Fruit fly (Drosophila melanogaster) whole organism, embryonic: Measurements from ENCODE around the gene Sec13.

Experiments
- C15 ChIP-seq: fragments of 200-800 bp; sonication (Bioruptor generic); IDR thresholded peaks from 3 replicates; pipeline ENCODE4 v1.3.6; 2022; ENCODE audit warnings: missing biosample characterization, missing genetic modification characterization
- CG10267 ChIP-seq: fragments of 200-800 bp; sonication (Bioruptor generic); optimal IDR thresholded peaks from 2 replicates; lab custom pipeline; 2018; ENCODE audit warnings: missing biosample characterization, mild to moderate bottlenecking, missing genetic modification characterization, moderate library complexity
- CG10543 ChIP-seq: fragments of 200-800 bp; sonication (Bioruptor generic); optimal IDR thresholded peaks from 3 replicates; lab custom pipeline; 2017; ENCODE audit warnings: missing biosample characterization, mild to moderate bottlenecking, missing genetic modification characterization, moderate library complexity
- CG12071 ChIP-seq: fragments of 200-800 bp; sonication (Bioruptor generic); optimal IDR thresholded peaks from 3 replicates; lab custom pipeline; 2018; ENCODE audit warnings: missing biosample characterization, mild to moderate bottlenecking, missing genetic modification characterization
- CG12219 ChIP-seq: fragments of 200-800 bp; sonication (Bioruptor generic); optimal IDR thresholded peaks from 3 replicates; lab custom pipeline; 2018; ENCODE audit warnings: missing biosample characterization, mild to moderate bottlenecking, missing genetic modification characterization
- CG12744 ChIP-seq: fragments of 200-800 bp; sonication (Bioruptor generic); optimal IDR thresholded peaks from 2 replicates; lab custom pipeline; 2016; ENCODE audit warnings: missing biosample characterization, missing genetic modification characterization
- CG15601 ChIP-seq: fragments of 200-800 bp; sonication (Bioruptor generic); optimal IDR thresholded peaks from 3 replicates; lab custom pipeline; 2019; ENCODE audit warnings: missing biosample characterization, mild to moderate bottlenecking, missing genetic modification characterization, moderate library complexity
- CG16779 ChIP-seq: fragments of 200-800 bp; sonication (Bioruptor generic); IDR thresholded peaks from 2 replicates; pipeline ENCODE4 v1.3.6; 2022; ENCODE audit warnings: missing biosample characterization, missing genetic modification characterization
- CG16863 ChIP-seq: fragments of 200-800 bp; sonication (Bioruptor generic); optimal IDR thresholded peaks from 3 replicates; lab custom pipeline; 2016; ENCODE audit warnings: missing biosample characterization, missing genetic modification characterization
- CG18262 ChIP-seq: fragments of 200-800 bp; optimal IDR thresholded peaks from 3 replicates; lab custom pipeline; 2019; ENCODE audit warnings: missing biosample characterization, mild to moderate bottlenecking, missing genetic modification characterization, moderate library complexity
- CG31365 ChIP-seq: fragments of 200-800 bp; sonication (Bioruptor generic); optimal IDR thresholded peaks from 2 replicates; lab custom pipeline; 2018; ENCODE audit warnings: missing biosample characterization, mild to moderate bottlenecking, missing genetic modification characterization
- CG3163 ChIP-seq: fragments of 200-800 bp; sonication (Bioruptor generic); optimal IDR thresholded peaks from 3 replicates; lab custom pipeline; 2016; ENCODE audit warnings: missing biosample characterization, missing genetic modification characterization
- CG3726 ChIP-seq: fragments of 200-800 bp; sonication (Bioruptor generic); IDR thresholded peaks from 3 replicates; pipeline ENCODE4, ENCODE4 v1.3.6; 2022; ENCODE audit warnings: missing biosample characterization, missing genetic modification characterization
- CG4854 ChIP-seq: fragments of 200-800 bp; sonication (Bioruptor generic); optimal IDR thresholded peaks from 2 replicates; lab custom pipeline; 2016; ENCODE audit warnings: missing biosample characterization, missing genetic modification characterization, inconsistent platforms
- CG6765 ChIP-seq: fragments of 200-800 bp; sonication (Bioruptor generic); optimal IDR thresholded peaks from 3 replicates; lab custom pipeline; 2017; ENCODE audit warnings: missing biosample characterization, mild to moderate bottlenecking, missing genetic modification characterization
- CG6854 ChIP-seq: fragments of 200-800 bp; sonication (Bioruptor generic); optimal IDR thresholded peaks from 3 replicates; lab custom pipeline; 2017; ENCODE audit warnings: missing biosample characterization, mild to moderate bottlenecking, missing genetic modification characterization
- CG8924 ChIP-seq: fragments of 200-800 bp; optimal IDR thresholded peaks from 3 replicates; lab custom pipeline; 2019; ENCODE audit warnings: missing biosample characterization, mild to moderate bottlenecking, missing genetic modification characterization, moderate library complexity
- CG9609 ChIP-seq: fragments of 200-800 bp; sonication (Bioruptor generic); optimal IDR thresholded peaks from 3 replicates; lab custom pipeline; 2016; ENCODE audit warnings: missing biosample characterization, missing genetic modification characterization
- CG9797 ChIP-seq: fragments of 200-800 bp; sonication (Bioruptor generic); optimal IDR thresholded peaks from 3 replicates; lab custom pipeline; 2018; ENCODE audit warnings: missing biosample characterization, mild to moderate bottlenecking, missing genetic modification characterization
- CoRest ChIP-seq: fragments of 200-800 bp; sonication (Bioruptor generic); optimal IDR thresholded peaks from 3 replicates; lab custom pipeline; 2018; ENCODE audit warnings: missing biosample characterization, mild to moderate bottlenecking, missing genetic modification characterization, moderate library complexity
- Dp ChIP-seq: fragments of 200-800 bp; sonication (Bioruptor generic); optimal IDR thresholded peaks from 2 replicates; lab custom pipeline; 2018; ENCODE audit warnings: missing biosample characterization, mild to moderate bottlenecking, missing genetic modification characterization, moderate library complexity
- Fer1 ChIP-seq: fragments of 200-800 bp; sonication (Bioruptor generic); optimal IDR thresholded peaks from 2 replicates; lab custom pipeline; 2017; ENCODE audit warnings: missing biosample characterization, mild to moderate bottlenecking, missing genetic modification characterization
- Hand ChIP-seq: fragments of 200-800 bp; sonication (Bioruptor generic); optimal IDR thresholded peaks from 2 replicates; lab custom pipeline; 2017; ENCODE audit warnings: mild to moderate bottlenecking, missing biosample characterization, missing genetic modification reagents, missing genetic modification characterization
- Lhr ChIP-seq: fragments of 200-800 bp; sonication (Bioruptor generic); optimal IDR thresholded peaks from 3 replicates; lab custom pipeline; 2017; ENCODE audit warnings: mild to moderate bottlenecking, missing biosample characterization, missing genetic modification reagents, missing genetic modification characterization
- Lim3 ChIP-seq: fragments of 200-800 bp; sonication (Bioruptor generic); IDR thresholded peaks from 2 replicates; pipeline ENCODE4 v1.3.6; 2022; ENCODE audit warnings: missing biosample characterization, missing genetic modification characterization
- Myb ChIP-seq: fragments of 200-800 bp; sonication (Bioruptor generic); optimal IDR thresholded peaks from 2 replicates; lab custom pipeline; 2016; ENCODE audit warnings: missing biosample characterization, missing genetic modification characterization
- NC2α ChIP-seq: fragments of 200-800 bp; sonication (Bioruptor generic); optimal IDR thresholded peaks from 2 replicates; lab custom pipeline; 2016; ENCODE audit warnings: missing biosample characterization, missing genetic modification characterization
- NfI ChIP-seq: fragments of 200-800 bp; sonication (Bioruptor generic); optimal IDR thresholded peaks from 3 replicates; lab custom pipeline; 2018; ENCODE audit warnings: missing biosample characterization, mild to moderate bottlenecking, missing genetic modification characterization, moderate library complexity
- Oli ChIP-seq: fragments of 200-800 bp; sonication (Bioruptor generic); optimal IDR thresholded peaks from 2 replicates; lab custom pipeline; 2018; ENCODE audit warnings: missing biosample characterization, mild to moderate bottlenecking, missing genetic modification characterization, moderate library complexity
- PHDP ChIP-seq: fragments of 200-800 bp; sonication (Bioruptor generic); optimal IDR thresholded peaks from 3 replicates; lab custom pipeline; 2018; ENCODE audit warnings: missing biosample characterization, mild to moderate bottlenecking, missing genetic modification characterization, moderate library complexity
- Spps ChIP-seq: fragments of 200-800 bp; sonication (Bioruptor generic); optimal IDR thresholded peaks from 2 replicates; lab custom pipeline; 2018; ENCODE audit warnings: missing biosample characterization, mild to moderate bottlenecking, missing genetic modification characterization
- Xbp1 ChIP-seq: fragments of 200-800 bp; sonication (Bioruptor generic); optimal IDR thresholded peaks from 3 replicates; lab custom pipeline; 2016; ENCODE audit warnings: missing biosample characterization, mild to moderate bottlenecking, missing genetic modification characterization
- ara ChIP-seq: fragments of 200-800 bp; sonication (Bioruptor generic); IDR thresholded peaks from 2 replicates; pipeline ENCODE4 v1.3.6; 2022; ENCODE audit warnings: missing biosample characterization, missing genetic modification characterization
- az2 ChIP-seq: fragments of 200-800 bp; sonication (Bioruptor generic); optimal IDR thresholded peaks from 3 replicates; lab custom pipeline; 2016; ENCODE audit warnings: missing biosample characterization, missing genetic modification characterization
- btn ChIP-seq: fragments of 200-800 bp; sonication (Bioruptor generic); optimal IDR thresholded peaks from 2 replicates; lab custom pipeline; 2016; ENCODE audit warnings: missing biosample characterization, missing genetic modification characterization
- cas ChIP-seq: fragments of 200-800 bp; sonication (Bioruptor generic); IDR thresholded peaks from 2 replicates; pipeline ENCODE4 v1.3.6; 2022; ENCODE audit warnings: missing biosample characterization, missing genetic modification characterization
- crp ChIP-seq, 2 experiments: fragments of 200-800 bp; sonication (Bioruptor generic); optimal IDR thresholded peaks; 2 replicates in 1 of 2; 3 replicates in 1 of 2; lab custom pipeline; 2017; ENCODE audit warnings: missing biosample characterization in 2 of 2, missing genetic modification characterization in 2 of 2, mild to moderate bottlenecking in 1 of 2, moderate library complexity in 1 of 2
- fd64A ChIP-seq: fragments of 200-800 bp; sonication (Bioruptor generic); optimal IDR thresholded peaks from 3 replicates; lab custom pipeline; 2018; ENCODE audit warnings: missing biosample characterization, mild to moderate bottlenecking, missing genetic modification characterization
- hth ChIP-seq: fragments of >200 bp; optimal IDR thresholded peaks from 2 replicates; lab custom pipeline; 2017; ENCODE audit warnings: inconsistent platforms
- inv ChIP-seq: fragments of 200-800 bp; sonication (Bioruptor generic); IDR thresholded peaks from 2 replicates; pipeline ENCODE4 v1.3.6; 2022; ENCODE audit warnings: missing biosample characterization, missing genetic modification characterization; ENCODE audit not compliant: partially characterized antibody
- jing ChIP-seq: fragments of 200-800 bp; sonication (Bioruptor generic); optimal IDR thresholded peaks from 2 replicates; lab custom pipeline; 2018; ENCODE audit warnings: missing biosample characterization, mild to moderate bottlenecking, missing genetic modification characterization
- klu ChIP-seq: fragments of 200-800 bp; sonication (Bioruptor generic); IDR thresholded peaks from 2 replicates; pipeline ENCODE4 v1.3.6; 2022; ENCODE audit warnings: missing biosample characterization, missing genetic modification characterization
- luna ChIP-seq: fragments of 200-800 bp; sonication (Bioruptor generic); optimal IDR thresholded peaks from 2 replicates; lab custom pipeline; 2016; ENCODE audit warnings: missing biosample characterization, missing genetic modification characterization
- p53 ChIP-seq: fragments of 200-800 bp; sonication (Bioruptor generic); optimal IDR thresholded peaks from 2 replicates; lab custom pipeline; 2016; ENCODE audit warnings: missing biosample characterization, missing genetic modification characterization
- pb ChIP-seq: fragments of 200-800 bp; sonication (Bioruptor generic); optimal IDR thresholded peaks from 3 replicates; lab custom pipeline; 2016; ENCODE audit warnings: missing biosample characterization, missing genetic modification characterization
- psq ChIP-seq: fragments of 200-800 bp; sonication (Bioruptor generic); optimal IDR thresholded peaks from 2 replicates; lab custom pipeline; 2017; ENCODE audit warnings: missing biosample characterization, missing genetic modification characterization
- pzg ChIP-seq: fragments of 200-800 bp; sonication (Bioruptor generic); optimal IDR thresholded peaks from 3 replicates; lab custom pipeline; 2018; ENCODE audit warnings: missing biosample characterization, mild to moderate bottlenecking, missing genetic modification characterization, moderate library complexity
- row ChIP-seq: fragments of 200-800 bp; sonication (Bioruptor generic); IDR thresholded peaks from 3 replicates; pipeline ENCODE4 v1.3.6; 2022; ENCODE audit warnings: missing biosample characterization, missing genetic modification characterization
- sc ChIP-seq, 3 experiments: fragments of >200 bp in 2 of 3; fragments of 200-800 bp in 1 of 3; sonication (Bioruptor generic) in 1 of 3; optimal IDR thresholded peaks; 2 replicates in 2 of 3; 3 replicates in 1 of 3; lab custom pipeline; 2017; ENCODE audit warnings: mild to moderate bottlenecking in 1 of 3, missing biosample characterization in 1 of 3, missing genetic modification characterization in 1 of 3, missing genetic modification reagents in 1 of 3
- tup ChIP-seq: fragments of 200-800 bp; sonication (Bioruptor generic); optimal IDR thresholded peaks from 2 replicates; lab custom pipeline; 2016; ENCODE audit warnings: missing biosample characterization, mild to moderate bottlenecking, missing genetic modification characterization, moderate library complexity
- zfh2 ChIP-seq: fragments of 200-800 bp; sonication (Bioruptor generic); optimal IDR thresholded peaks from 2 replicates; lab custom pipeline; 2016; ENCODE audit warnings: missing biosample characterization, missing genetic modification characterization

Sec13 gene

DNA sequence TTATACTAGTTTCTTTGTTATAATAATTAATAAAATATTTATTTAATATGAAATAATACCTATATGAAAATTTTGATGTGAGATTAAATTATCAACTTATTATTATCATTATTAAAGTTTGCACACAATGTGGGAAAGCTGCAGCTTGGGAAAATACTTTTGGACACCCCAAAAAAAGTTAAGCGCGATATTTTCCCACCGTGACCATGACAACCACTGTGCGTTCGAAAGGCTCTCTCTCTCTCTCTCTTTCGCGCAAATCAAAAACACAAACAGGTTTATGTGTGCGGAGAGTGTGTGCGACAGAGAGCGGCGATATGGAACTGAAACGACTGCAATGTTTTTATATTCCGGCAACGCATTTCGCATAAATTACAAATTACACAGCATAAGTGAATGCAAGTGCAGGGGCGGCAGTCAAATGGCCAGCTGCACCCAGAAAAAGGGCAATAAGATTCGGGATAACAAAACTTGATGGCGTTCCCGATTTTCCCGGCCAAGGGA lies 9.1 kb upstream of the Sec13 start (continued):
- TF ChIP-seq NfI (GFP tag; lab: Kevin White, UChicago) (peak; percentile 7), cas (no peak), Spps (tag; lab: Kevin White, UChicago) (peak; percentile 24), jing (GFP tag; lab: Kevin White, UChicago) (no peak), CG8924 (tag; lab: Kevin White, UChicago) (peak; percentile 71), psq (GFP tag; lab: Kevin White, UChicago) (no peak), az2 (GFP tag; lab: Kevin White, UChicago) (peak; percentile 40), Dp (no peak), ara (no peak), hth (no peak), CG3726 (no peak), PHDP (peak; percentile 53), sc (optimal IDR thresholded peaks at IDR 0.05; lab: Kevin White, UChicago) (no peak), sc (GFP tag; optimal IDR thresholded peaks at IDR 0.05; lab: Kevin White, UChicago) (peak; percentile 25), CG9797 (GFP tag; lab: Kevin White, UChicago) (no peak), p53 (GFP tag; lab: Kevin White, UChicago) (no peak), pb (GFP tag; lab: Kevin White, UChicago) (no peak), CG3163 (no peak), Myb (GFP tag; lab: Kevin White, UChicago) (no peak), Fer1 (GFP tag; lab: Kevin White, UChicago) (no peak), CG18262 (tag; lab: Kevin White, UChicago) (peak; percentile 84), fd64A (GFP tag; lab: Kevin White, UChicago) (no peak), CG6765 (GFP tag; lab: Kevin White, UChicago) (no peak), CG12219 (GFP tag; lab: Kevin White, UChicago) (no peak), tup (no peak), row (peak; percentile 53; the same call in 1 of the 3 replicates), Lhr (peak; percentile 6), C15 (no peak), CG12071 (GFP tag; lab: Kevin White, UChicago) (no peak), Oli (peak; percentile 57), CG9609 (GFP tag; lab: Kevin White, UChicago) (no peak), pzg (GFP tag; lab: Kevin White, UChicago) (no peak), CG16863 (GFP tag; lab: Kevin White, UChicago) (no peak), Hand (GFP tag; lab: Kevin White, UChicago) (no peak), CG16779 (no peak), Lim3 (GFP tag; lab: Robert Waterston, UW) (no peak), CG12744 (GFP tag; lab: Kevin White, UChicago) (no peak), CG10543 (GFP tag; lab: Kevin White, UChicago) (no peak), CoRest (tag; lab: Kevin White, UChicago) (peak; percentile 59), CG4854 (no peak), CG31365 (no peak), CG6854 (GFP tag; lab: Kevin White, UChicago) (no peak), zfh2 (GFP tag; lab: Kevin White, UChicago) (no peak), CG10267 (tag; lab: Kevin White, UChicago) (peak; percentile 51), NC2α (GFP tag; lab: Kevin White, UChicago) (no peak), inv (GFP tag; lab: Robert Waterston, UW) (no peak), luna (GFP tag; lab: Kevin White, UChicago) (no peak), btn (GFP tag; lab: Kevin White, UChicago) (no peak), crp (GFP tag; optimal IDR thresholded peaks at IDR 0.05; lab: Kevin White, UChicago) (no peak), CG15601 (peak; percentile 12), klu (no peak), Xbp1 (GFP tag; lab: Kevin White, UChicago) (peak; percentile 44)
